Fruit fly (Drosophila melanogaster): ENCODE measurements around the gene Ubc6.

Ubc6 gene

dm6 chr3R:4972961-4973595 is 20.6 kb upstream of the Ubc6 start:
- no peak for TF ChIP-seq Dll (optimal IDR thresholded peaks at IDR 0.05)
- no peak for TF ChIP-seq pan (optimal IDR thresholded peaks at IDR 0.05)
- TF ChIP-seq usp (GFP tag; optimal IDR thresholded peaks at IDR 0.05) = no peak
- no peak for TF ChIP-seq psq (optimal IDR thresholded peaks at IDR 0.05)
- no peak for TF ChIP-seq CG8478 (optimal IDR thresholded peaks at IDR 0.05)
- no peak for TF ChIP-seq EcR (GFP tag; optimal IDR thresholded peaks at IDR 0.05)

dm6 chr3R:4970415-4971140 is 18.1 kb upstream of the Ubc6 start:
- TF ChIP-seq usp (GFP tag; optimal IDR thresholded peaks at IDR 0.05) (no peak), pan (optimal IDR thresholded peaks at IDR 0.05) (no peak), CG8478 (optimal IDR thresholded peaks at IDR 0.05) (no peak), psq (optimal IDR thresholded peaks at IDR 0.05) (no peak), Dll (optimal IDR thresholded peaks at IDR 0.05) (no peak), EcR (GFP tag; optimal IDR thresholded peaks at IDR 0.05) (no peak)

dm6 chr3R:4969199-4969778 is 16.8 kb upstream of the Ubc6 start:
- TF ChIP-seq Dll (optimal IDR thresholded peaks at IDR 0.05) (no peak), EcR (GFP tag; optimal IDR thresholded peaks at IDR 0.05) (no peak), usp (GFP tag; optimal IDR thresholded peaks at IDR 0.05) (no peak), psq (optimal IDR thresholded peaks at IDR 0.05) (no peak), CG8478 (optimal IDR thresholded peaks at IDR 0.05) (no peak), pan (optimal IDR thresholded peaks at IDR 0.05) (no peak)

- TF ChIP-seq psq (optimal IDR thresholded peaks at IDR 0.05) (no peak), usp (GFP tag; optimal IDR thresholded peaks at IDR 0.05) (no peak), EcR (GFP tag; optimal IDR thresholded peaks at IDR 0.05) (no peak), Dll (optimal IDR thresholded peaks at IDR 0.05) (no peak), pan (optimal IDR thresholded peaks at IDR 0.05) (no peak), CG8478 (optimal IDR thresholded peaks at IDR 0.05) (no peak)
Observed at dm6 chr3R:4967281-4967680, 14.8 kb upstream of the Ubc6 start.

dm6 chr3R:4966246-4966937 is 13.9 kb upstream of the Ubc6 start:
- TF ChIP-seq usp (GFP tag; optimal IDR thresholded peaks at IDR 0.05) (no peak), CG8478 (optimal IDR thresholded peaks at IDR 0.05) (no peak), Dll (optimal IDR thresholded peaks at IDR 0.05) (no peak), pan (optimal IDR thresholded peaks at IDR 0.05) (no peak), psq (optimal IDR thresholded peaks at IDR 0.05) (no peak), EcR (GFP tag; optimal IDR thresholded peaks at IDR 0.05) (no peak)

- TF ChIP-seq pan (optimal IDR thresholded peaks at IDR 0.05) (no peak), EcR (GFP tag; optimal IDR thresholded peaks at IDR 0.05) (no peak), CG8478 (optimal IDR thresholded peaks at IDR 0.05) (no peak), usp (GFP tag; optimal IDR thresholded peaks at IDR 0.05) (no peak), Dll (optimal IDR thresholded peaks at IDR 0.05) (no peak), psq (optimal IDR thresholded peaks at IDR 0.05) (no peak)
Observed at dm6 chr3R:4965145-4965544, 12.7 kb upstream of the Ubc6 start, which contains the start of gene Jhbp1. Gene Jhbp1, plus strand, starts transcription at chr3R:4965445.

- no peak for TF ChIP-seq pan (optimal IDR thresholded peaks at IDR 0.05)
- no peak for TF ChIP-seq EcR (GFP tag; optimal IDR thresholded peaks at IDR 0.05)
- no peak for TF ChIP-seq psq (optimal IDR thresholded peaks at IDR 0.05)
- TF ChIP-seq usp (GFP tag; optimal IDR thresholded peaks at IDR 0.05) = no peak
- TF ChIP-seq CG8478 (optimal IDR thresholded peaks at IDR 0.05) = no peak
- TF ChIP-seq Dll (optimal IDR thresholded peaks at IDR 0.05) = no peak
Observed at dm6 chr3R:4963917-4964316, 11.4 kb upstream of the Ubc6 start.

dm6 chr3R:4963370-4963769 is 10.9 kb upstream of the Ubc6 start:
- no peak for TF ChIP-seq EcR (GFP tag; optimal IDR thresholded peaks at IDR 0.05)
- TF ChIP-seq psq (optimal IDR thresholded peaks at IDR 0.05) = no peak
- no peak for TF ChIP-seq usp (GFP tag; optimal IDR thresholded peaks at IDR 0.05)
- TF ChIP-seq pan (optimal IDR thresholded peaks at IDR 0.05) = no peak
- TF ChIP-seq Dll (optimal IDR thresholded peaks at IDR 0.05) = no peak
- no peak for TF ChIP-seq CG8478 (optimal IDR thresholded peaks at IDR 0.05)

dm6 chr3R:4962689-4963088 is 10.2 kb upstream of the Ubc6 start:
- no peak for TF ChIP-seq CG8478 (optimal IDR thresholded peaks at IDR 0.05)
- no peak for TF ChIP-seq pan (optimal IDR thresholded peaks at IDR 0.05)
- TF ChIP-seq EcR (GFP tag; optimal IDR thresholded peaks at IDR 0.05) = no peak
- no peak for TF ChIP-seq usp (GFP tag; optimal IDR thresholded peaks at IDR 0.05)
- TF ChIP-seq Dll (optimal IDR thresholded peaks at IDR 0.05) = no peak
- no peak for TF ChIP-seq psq (optimal IDR thresholded peaks at IDR 0.05)

- TF ChIP-seq usp (GFP tag; optimal IDR thresholded peaks at IDR 0.05) = no peak
- TF ChIP-seq CG8478 (optimal IDR thresholded peaks at IDR 0.05) = no peak
- no peak for TF ChIP-seq psq (optimal IDR thresholded peaks at IDR 0.05)
- TF ChIP-seq Dll (optimal IDR thresholded peaks at IDR 0.05) = no peak
- TF ChIP-seq EcR (GFP tag; optimal IDR thresholded peaks at IDR 0.05) = no peak
- no peak for TF ChIP-seq pan (optimal IDR thresholded peaks at IDR 0.05)
Observed at dm6 chr3R:4961946-4962345, 9.5 kb upstream of the Ubc6 start.

- no peak for TF ChIP-seq psq (optimal IDR thresholded peaks at IDR 0.05)
- no peak for TF ChIP-seq usp (GFP tag; optimal IDR thresholded peaks at IDR 0.05)
- TF ChIP-seq CG8478 (optimal IDR thresholded peaks at IDR 0.05) = no peak
- TF ChIP-seq EcR (GFP tag; optimal IDR thresholded peaks at IDR 0.05) = no peak
Observed at dm6 chr3R:4960898-4961819, 8.7 kb upstream of the Ubc6 start, which contains the start of gene Jhbp2. Gene Jhbp2, minus strand, starts transcription at chr3R:4961351.

Measured in whole organism.